Worm (Caenorhabditis elegans): ENCODE measurements around the gene T23F4.2.

- TF ChIP-seq flt-1 (GFP tag; IDR thresholded peaks at IDR 0.05): no peak
- no peak for TF ChIP-seq ref-1 (GFP tag; conservative IDR thresholded peaks at IDR 0.05)
- TF ChIP-seq klf-2 (GFP tag; conservative IDR thresholded peaks at IDR 0.05): no peak
- no peak for TF ChIP-seq ztf-29 (GFP tag; IDR thresholded peaks at IDR 0.05)
- TF ChIP-seq med-1 (GFP tag; optimal IDR thresholded peaks at IDR 0.05; ENCODE audit: insufficient read depth): no peak
- TF ChIP-seq ztf-23 (GFP tag; IDR thresholded peaks at IDR 0.05): no peak
- no peak for TF ChIP-seq cog-1 (tag; optimal IDR thresholded peaks at IDR 0.05)
These were observed 28.5 kb downstream of the T23F4.2 start for ce11 chrII:1191853-1192252.
